Fruit fly (Drosophila melanogaster) whole organism, embryonic: ENCODE results near the gene CG45079.
A peak's percentile ranks its signal among the peaks of the same experiment; 100 is the strongest.

Experiments used
- Adf1 ChIP-seq: fragments of 200-800 bp; sonication (Bioruptor generic); IDR thresholded peaks from 2 replicates; pipeline ENCODE4 v1.3.6; 2022; ENCODE audit warnings: missing biosample characterization, missing genetic modification characterization
- Asciz ChIP-seq: fragments of 200-800 bp; sonication (Bioruptor generic); optimal IDR thresholded peaks from 2 replicates; lab custom pipeline; 2017; ENCODE audit warnings: missing biosample characterization, mild to moderate bottlenecking, missing genetic modification characterization, missing genetic modification reagents
- Bgb ChIP-seq: fragments of 200-800 bp; sonication (Bioruptor generic); IDR thresholded peaks from 2 replicates; pipeline ENCODE4 v1.3.6; 2022; ENCODE audit warnings: missing biosample characterization, missing genetic modification characterization; ENCODE audit not compliant: partially characterized antibody
- CG10543 ChIP-seq: fragments of 200-800 bp; sonication (Bioruptor generic); optimal IDR thresholded peaks from 3 replicates; lab custom pipeline; 2017; ENCODE audit warnings: missing biosample characterization, mild to moderate bottlenecking, missing genetic modification characterization, moderate library complexity
- CG11085 ChIP-seq: fragments of 200-800 bp; sonication (Bioruptor generic); IDR thresholded peaks from 2 replicates; pipeline ENCODE4 v1.3.6; 2022; ENCODE audit warnings: missing biosample characterization, missing genetic modification characterization
- CG11398 ChIP-seq: fragments of 200-800 bp; sonication (Bioruptor generic); optimal IDR thresholded peaks from 2 replicates; lab custom pipeline; 2016; ENCODE audit warnings: missing biosample characterization, missing genetic modification characterization
- CG11560 ChIP-seq: fragments of 200-800 bp; sonication (Bioruptor generic); IDR thresholded peaks from 3 replicates; pipeline ENCODE4 v1.3.6; 2022; ENCODE audit warnings: missing biosample characterization, missing genetic modification characterization
- CG12299 ChIP-seq: fragments of 200-800 bp; sonication (Bioruptor generic); optimal IDR thresholded peaks from 2 replicates; lab custom pipeline; 2018; ENCODE audit warnings: missing biosample characterization, mild to moderate bottlenecking, missing genetic modification characterization
- CG13287 ChIP-seq: fragments of 200-800 bp; sonication (Bioruptor generic); IDR thresholded peaks from 2 replicates; pipeline ENCODE4 v1.3.6; 2022; ENCODE audit warnings: missing biosample characterization, missing genetic modification characterization; ENCODE audit not compliant: partially characterized antibody
- CG13296 ChIP-seq: fragments of 200-800 bp; sonication (Bioruptor generic); optimal IDR thresholded peaks from 3 replicates; lab custom pipeline; 2018; ENCODE audit warnings: missing biosample characterization, mild to moderate bottlenecking, missing genetic modification characterization
- CG17385 ChIP-seq: fragments of 200-800 bp; sonication (Bioruptor generic); optimal IDR thresholded peaks from 3 replicates; lab custom pipeline; 2018; ENCODE audit warnings: missing biosample characterization, mild to moderate bottlenecking, missing genetic modification characterization
- CG3281 ChIP-seq: fragments of 200-800 bp; sonication (Bioruptor generic); optimal IDR thresholded peaks from 3 replicates; lab custom pipeline; 2017; ENCODE audit warnings: missing biosample characterization, mild to moderate bottlenecking, missing genetic modification characterization
- CG34224 ChIP-seq: fragments of 200-800 bp; sonication (Bioruptor generic); IDR thresholded peaks from 3 replicates; pipeline ENCODE4 v1.3.6; 2022; ENCODE audit warnings: missing biosample characterization, missing genetic modification characterization; ENCODE audit not compliant: partially characterized antibody
- CG34376 ChIP-seq: fragments of 200-800 bp; sonication (Bioruptor generic); optimal IDR thresholded peaks from 2 replicates; lab custom pipeline; 2018; ENCODE audit warnings: missing biosample characterization, mild to moderate bottlenecking, missing genetic modification characterization
- CG34422 ChIP-seq: fragments of 200-800 bp; sonication (Bioruptor generic); IDR thresholded peaks from 3 replicates; pipeline ENCODE4 v1.3.6; 2022; ENCODE audit warnings: missing biosample characterization, missing genetic modification characterization
- CG4360 ChIP-seq: fragments of 200-800 bp; sonication (Bioruptor generic); IDR thresholded peaks from 2 replicates; pipeline ENCODE4 v1.3.6; 2022; ENCODE audit warnings: missing biosample characterization, missing genetic modification characterization
- CG6654 ChIP-seq: fragments of 200-800 bp; sonication (Bioruptor generic); optimal IDR thresholded peaks from 2 replicates; lab custom pipeline; 2017; ENCODE audit warnings: missing biosample characterization, mild to moderate bottlenecking, missing genetic modification characterization
- CG6791 ChIP-seq: fragments of 200-800 bp; sonication (Bioruptor generic); IDR thresholded peaks from 3 replicates; pipeline ENCODE4 v1.3.6; 2022; ENCODE audit warnings: missing biosample characterization, missing genetic modification characterization; ENCODE audit not compliant: partially characterized antibody
- CG7745 ChIP-seq: fragments of 200-800 bp; sonication (Bioruptor generic); optimal IDR thresholded peaks from 2 replicates; lab custom pipeline; 2018; ENCODE audit warnings: missing biosample characterization, mild to moderate bottlenecking, missing genetic modification characterization, moderate library complexity
- CG8359 ChIP-seq: fragments of 200-800 bp; sonication (Bioruptor generic); optimal IDR thresholded peaks from 2 replicates; lab custom pipeline; 2017; ENCODE audit warnings: missing biosample characterization, mild to moderate bottlenecking, missing genetic modification characterization, borderline replicate concordance
- CG9215 ChIP-seq: fragments of 200-800 bp; sonication (Bioruptor generic); IDR thresholded peaks from 2 replicates; pipeline ENCODE4 v1.3.6; 2022; ENCODE audit warnings: missing biosample characterization, missing genetic modification characterization
- CHES-1-like ChIP-seq: fragments of 200-800 bp; sonication (Bioruptor generic); optimal IDR thresholded peaks from 2 replicates; lab custom pipeline; 2016; ENCODE audit warnings: missing biosample characterization, missing genetic modification characterization
- CTCF ChIP-seq: fragments of 200-800 bp; sonication (Bioruptor generic); optimal IDR thresholded peaks from 2 replicates; lab custom pipeline; 2017; ENCODE audit warnings: missing biosample characterization, mild to moderate bottlenecking, missing genetic modification characterization, moderate library complexity
- Hey ChIP-seq: fragments of 200-800 bp; sonication (Bioruptor generic); optimal IDR thresholded peaks from 3 replicates; lab custom pipeline; 2018; ENCODE audit warnings: missing biosample characterization, mild to moderate bottlenecking, missing genetic modification characterization
- HmgZ ChIP-seq: fragments of 200-800 bp; sonication (Bioruptor generic); optimal IDR thresholded peaks from 2 replicates; lab custom pipeline; 2018; ENCODE audit warnings: missing biosample characterization, mild to moderate bottlenecking, missing genetic modification characterization
- Jarid2 ChIP-seq: fragments of 200-800 bp; sonication (Bioruptor generic); optimal IDR thresholded peaks from 3 replicates; lab custom pipeline; 2017; ENCODE audit warnings: mild to moderate bottlenecking, missing biosample characterization, missing genetic modification reagents, missing genetic modification characterization
- Med ChIP-seq: fragments of 200-800 bp; sonication (Bioruptor generic); peaks from one replicate; lab custom pipeline; 2016; ENCODE audit warnings: missing biosample characterization, missing genetic modification characterization, mild to moderate bottlenecking, inconsistent platforms, moderate library complexity
- Myb ChIP-seq: fragments of 200-800 bp; sonication (Bioruptor generic); optimal IDR thresholded peaks from 2 replicates; lab custom pipeline; 2016; ENCODE audit warnings: missing biosample characterization, missing genetic modification characterization
- Vsx1 ChIP-seq: fragments of 200-800 bp; sonication (Bioruptor generic); optimal IDR thresholded peaks from 2 replicates; lab custom pipeline; 2017; ENCODE audit warnings: missing biosample characterization, mild to moderate bottlenecking, missing genetic modification characterization, missing genetic modification reagents
- ash1 ChIP-seq: fragments of 200-800 bp; sonication (Bioruptor generic); optimal IDR thresholded peaks from 2 replicates; lab custom pipeline; 2018; ENCODE audit warnings: missing biosample characterization, mild to moderate bottlenecking, missing genetic modification characterization
- bcd ChIP-seq: fragments of 200-800 bp; sonication (Bioruptor generic); optimal IDR thresholded peaks from 2 replicates; lab custom pipeline; 2017; ENCODE audit warnings: missing biosample characterization, mild to moderate bottlenecking, missing genetic modification characterization
- cg ChIP-seq: fragments of 200-800 bp; sonication (Bioruptor generic); optimal IDR thresholded peaks from 3 replicates; lab custom pipeline; 2019; ENCODE audit warnings: missing biosample characterization, mild to moderate bottlenecking, missing genetic modification characterization, moderate library complexity
- chn ChIP-seq: fragments of 200-800 bp; sonication (Bioruptor generic); optimal IDR thresholded peaks from 2 replicates; lab custom pipeline; 2016; ENCODE audit warnings: missing biosample characterization, missing genetic modification characterization
- ci ChIP-seq: fragments of 200-800 bp; sonication (Bioruptor generic); IDR thresholded peaks from 3 replicates; pipeline ENCODE4 v1.3.6; 2022; ENCODE audit warnings: missing biosample characterization, missing genetic modification characterization
- crp ChIP-seq, 2 experiments: fragments of 200-800 bp; sonication (Bioruptor generic); optimal IDR thresholded peaks; 2 replicates in 1 of 2; 3 replicates in 1 of 2; lab custom pipeline; 2017; ENCODE audit warnings: missing biosample characterization in 2 of 2, missing genetic modification characterization in 2 of 2, mild to moderate bottlenecking in 1 of 2, moderate library complexity in 1 of 2
- gce ChIP-seq: fragments of 200-800 bp; sonication (Bioruptor generic); IDR thresholded peaks from 3 replicates; pipeline ENCODE4 v1.3.6; 2022; ENCODE audit warnings: missing biosample characterization, missing genetic modification characterization
- gcm ChIP-seq: fragments of 200-800 bp; sonication (Bioruptor generic); optimal IDR thresholded peaks from 2 replicates; lab custom pipeline; 2019; ENCODE audit warnings: missing biosample characterization, mild to moderate bottlenecking, missing genetic modification characterization, moderate library complexity
- h ChIP-seq: fragments of >200 bp; optimal IDR thresholded peaks from 2 replicates; lab custom pipeline; 2017
- inv ChIP-seq: fragments of 200-800 bp; sonication (Bioruptor generic); IDR thresholded peaks from 2 replicates; pipeline ENCODE4 v1.3.6; 2022; ENCODE audit warnings: missing biosample characterization, missing genetic modification characterization; ENCODE audit not compliant: partially characterized antibody
- kni ChIP-seq: fragments of 200-800 bp; sonication (Bioruptor generic); optimal IDR thresholded peaks from 3 replicates; lab custom pipeline; 2017; ENCODE audit warnings: mild to moderate bottlenecking, missing biosample characterization, missing genetic modification reagents, missing genetic modification characterization
- lab ChIP-seq: fragments of 200-800 bp; sonication (Bioruptor generic); optimal IDR thresholded peaks from 3 replicates; lab custom pipeline; 2017; ENCODE audit warnings: missing biosample characterization, missing genetic modification characterization, mild to moderate bottlenecking, moderate library complexity, missing genetic modification reagents
- pb ChIP-seq: fragments of 200-800 bp; sonication (Bioruptor generic); optimal IDR thresholded peaks from 3 replicates; lab custom pipeline; 2016; ENCODE audit warnings: missing biosample characterization, missing genetic modification characterization
- rib ChIP-seq: fragments of 200-800 bp; sonication (Bioruptor generic); IDR thresholded peaks from 2 replicates; pipeline ENCODE4 v1.3.6; 2022; ENCODE audit warnings: missing biosample characterization, missing genetic modification characterization
- sens ChIP-seq: fragments of 200-800 bp; sonication (Bioruptor generic); peaks from one replicate; lab custom pipeline; 2016; ENCODE audit warnings: missing biosample characterization, missing genetic modification characterization
- shn ChIP-seq: fragments of 200-800 bp; sonication (Bioruptor generic); optimal IDR thresholded peaks from 3 replicates; lab custom pipeline; 2016; ENCODE audit warnings: missing biosample characterization, missing genetic modification characterization
- sna ChIP-seq: fragments of 200-800 bp; sonication (Bioruptor generic); IDR thresholded peaks from 2 replicates; pipeline ENCODE4 v1.3.6; 2022; ENCODE audit warnings: missing biosample characterization, missing genetic modification characterization; ENCODE audit not compliant: partially characterized antibody
- sqz ChIP-seq: fragments of 200-800 bp; sonication (Bioruptor generic); optimal IDR thresholded peaks from 3 replicates; lab custom pipeline; 2018; ENCODE audit warnings: missing biosample characterization, mild to moderate bottlenecking, missing genetic modification characterization
- unc-4 ChIP-seq: fragments of 200-800 bp; sonication (Bioruptor generic); IDR thresholded peaks from 2 replicates; pipeline ENCODE4 v1.3.6; 2022; ENCODE audit warnings: missing biosample characterization, missing genetic modification characterization; ENCODE audit not compliant: partially characterized antibody
- yki ChIP-seq: fragments of >200 bp; optimal IDR thresholded peaks from 3 replicates; lab custom pipeline; 2018

The CG45079 gene

dm6 chr3R:17118917-17119378 is 5.3 kb upstream of the CG45079 start (continued):
- TF ChIP-seq CG11398 (GFP tag; lab: Kevin White, UChicago) (no peak), gce (GFP tag; lab: Robert Waterston, UW) (0 out of 3 replicates have a peak, but pooled peaks have one; percentile 27), rib (peak; percentile 44; the same call in 1 of the 2 replicates), chn (GFP tag; lab: Kevin White, UChicago) (no peak), CG8359 (peak; percentile 7), h (no peak), lab (GFP tag; lab: Kevin White, UChicago) (peak; percentile 36), sqz (peak; percentile 20), HmgZ (peak; percentile 14), CG10543 (GFP tag; lab: Kevin White, UChicago) (peak; percentile 50), inv (GFP tag; lab: Robert Waterston, UW) (peak; percentile 39; the same call in 1 of the 2 replicates), shn (GFP tag; lab: Kevin White, UChicago) (no peak), CG11085 (GFP tag; lab: Robert Waterston, UW) (0 out of 2 replicates have a peak, but pooled peaks have one; percentile 22), unc-4 (GFP tag; lab: Robert Waterston, UW) (peak; percentile 39; the same call in 1 of the 2 replicates), Med (GFP tag; lab: Kevin White, UChicago) (peak; percentile 90), Vsx1 (GFP tag; lab: Kevin White, UChicago) (no peak), CG12299 (tag; lab: Kevin White, UChicago) (no peak), CHES-1-like (GFP tag; lab: Kevin White, UChicago) (peak; percentile 25), CTCF (peak; percentile 55), sna (GFP tag; lab: Robert Waterston, UW) (peak; percentile 22; the same call in 1 of the 2 replicates), CG7745 (tag; lab: Kevin White, UChicago) (peak; percentile 35), CG9215 (GFP tag; lab: Robert Waterston, UW) (no peak), CG34224 (GFP tag; lab: Robert Waterston, UW) (peak; percentile 49), bcd (GFP tag; lab: Kevin White, UChicago) (no peak), CG34422 (GFP tag; lab: Robert Waterston, UW) (peak; percentile 56; the same call in 1 of the 3 replicates), ash1 (GFP tag; lab: Kevin White, UChicago) (peak; percentile 7), gcm (GFP tag; lab: Kevin White, UChicago) (peak; percentile 38), CG13296 (peak; percentile 18), pb (GFP tag; lab: Kevin White, UChicago) (no peak), yki (lab: Kevin White, UChicago) (peak; percentile 57), kni (GFP tag; lab: Kevin White, UChicago) (peak; percentile 43), CG13287 (GFP tag; lab: Robert Waterston, UW) (peak; percentile 60), Bgb (GFP tag; lab: Robert Waterston, UW) (peak; percentile 48; the same call in 1 of the 2 replicates), CG3281 (GFP tag; lab: Kevin White, UChicago) (peak; percentile 42), Jarid2 (GFP tag; lab: Kevin White, UChicago) (peak; percentile 82), ci (GFP tag; lab: Robert Waterston, UW) (peak; percentile 56; the same call in 1 of the 3 replicates), Adf1 (GFP tag; lab: Robert Waterston, UW) (peak; percentile 22; the same call in 1 of the 2 replicates), Asciz (no peak), CG17385 (GFP tag; lab: Kevin White, UChicago) (peak; percentile 33), CG34376 (GFP tag; lab: Kevin White, UChicago) (peak; percentile 48), crp (GFP tag; optimal IDR thresholded peaks at IDR 0.05; lab: Kevin White, UChicago) (peak in 1 of 2 experiments; percentile 70), CG4360 (GFP tag; lab: Robert Waterston, UW) (peak; percentile 62; the same call in 1 of the 2 replicates), sens (GFP tag; lab: Kevin White, UChicago) (peak; percentile 42), CG6654 (no peak), CG11560 (tag; lab: Robert Waterston, UW) (no peak), CG6791 (GFP tag; lab: Robert Waterston, UW) (0 out of 3 replicates have a peak, but pooled peaks have one; percentile 36), cg (GFP tag; lab: Kevin White, UChicago) (peak; percentile 43), Hey (no peak), Myb (peak; percentile 41)
